Worm (Caenorhabditis elegans): ENCODE results near the gene cdr-1.

ce11 chrV:15920273-15920672 lies 836 bp upstream of the cdr-1 start, which contains the start of gene F35E8.10:
- TF ChIP-seq ama-1 (optimal IDR thresholded peaks at IDR 0.05) (no peak), ama-1 (GFP tag; optimal IDR thresholded peaks at IDR 0.05) (no peak), Y56A3A.18 (GFP tag; IDR thresholded peaks at IDR 0.05) (no peak), unc-62 (GFP tag; optimal IDR thresholded peaks at IDR 0.05) (no peak), somi-1 (GFP tag; optimal IDR thresholded peaks at IDR 0.05) (no peak), pha-4 (tag; optimal IDR thresholded peaks at IDR 0.05) (no peak), efl-1 (GFP tag; optimal IDR thresholded peaks at IDR 0.05) (no peak), ets-4 (GFP tag; optimal IDR thresholded peaks at IDR 0.05) (no peak), F10E7.11 (tag; optimal IDR thresholded peaks at IDR 0.05) (no peak), madf-10 (tag; optimal IDR thresholded peaks at IDR 0.05) (no peak), lir-1 (GFP tag; conservative IDR thresholded peaks at IDR 0.05) (no peak), ceh-79 (tag; optimal IDR thresholded peaks at IDR 0.05) (no peak), sea-2 (GFP tag; IDR thresholded peaks at IDR 0.05) (no peak), fkh-3 (tag; optimal IDR thresholded peaks at IDR 0.05) (no peak)
